Fruit fly (Drosophila melanogaster): ENCODE results near the gene Tsp33B.

- TF ChIP-seq CG1620 (GFP tag; optimal IDR thresholded peaks at IDR 0.05) (no peak), cnc (optimal IDR thresholded peaks at IDR 0.05) (no peak), CG33017 (tag; optimal IDR thresholded peaks at IDR 0.05) (no peak)
These were observed 37.8 kb downstream of the Tsp33B start, which contains the start of gene Sfp33A1 for dm6 chr2L:11754402-11754801.
